Worm (Caenorhabditis elegans): ENCODE data around the gene K02C4.2.

Gene K02C4.2

DNA sequence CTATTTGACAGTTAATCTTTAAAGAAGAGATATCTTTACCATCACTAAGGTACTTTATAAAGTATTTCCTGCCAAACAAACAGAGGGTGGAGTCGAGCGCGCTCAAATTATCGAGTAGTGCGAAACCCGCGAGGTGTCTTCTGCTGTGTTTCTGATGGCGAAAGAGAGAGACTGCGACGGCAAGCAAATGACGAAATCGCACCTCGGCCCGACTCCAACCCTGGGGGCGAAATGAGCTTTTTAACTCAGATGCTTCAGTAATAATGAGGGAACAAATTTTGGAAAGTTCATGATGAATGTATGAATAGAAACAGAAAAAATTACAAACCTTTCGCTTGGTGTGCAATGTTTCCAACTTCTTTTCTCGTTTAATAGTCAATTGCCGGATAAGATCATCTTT lies 16.0 kb downstream of the K02C4.2 start (continued):
- peak; percentile 30 for TF ChIP-seq nhr-80 (tag; optimal IDR thresholded peaks at IDR 0.05)
- no peak for TF ChIP-seq zfh-2 (GFP tag; conservative IDR thresholded peaks at IDR 0.05)
- no peak for TF ChIP-seq K11D2.4 (GFP tag; IDR thresholded peaks at IDR 0.05)
- TF ChIP-seq lir-1 (GFP tag; conservative IDR thresholded peaks at IDR 0.05), result 0 out of 2 replicates have a peak, but pooled peaks have one; percentile 6
- no peak for TF ChIP-seq hrde-1 (tag; optimal IDR thresholded peaks at IDR 0.05; ENCODE audit: borderline replicate concordance)
- no peak for TF ChIP-seq F22D6.2 (tag; optimal IDR thresholded peaks at IDR 0.05)
- peak; percentile 25 for TF ChIP-seq F49E8.2 (tag; optimal IDR thresholded peaks at IDR 0.05; ENCODE audit: insufficient read depth)
- TF ChIP-seq ztf-26 (tag; optimal IDR thresholded peaks at IDR 0.05), result no peak
- no peak for TF ChIP-seq B0019.2 (GFP tag; conservative IDR thresholded peaks at IDR 0.05)
- no peak for TF ChIP-seq bed-2 (GFP tag; IDR thresholded peaks at IDR 0.05)
- no peak for TF ChIP-seq tbx-9 (tag; optimal IDR thresholded peaks at IDR 0.05; ENCODE audit: borderline replicate concordance)
- TF ChIP-seq tlf-1 (GFP tag; optimal IDR thresholded peaks at IDR 0.05), result no peak
- TF ChIP-seq ets-4 (GFP tag; optimal IDR thresholded peaks at IDR 0.05), result no peak
- no peak for TF ChIP-seq F57A8.1 (GFP tag; optimal IDR thresholded peaks at IDR 0.05)
- no peak for TF ChIP-seq mxl-1 (tag; optimal IDR thresholded peaks at IDR 0.05)
- peak; percentile 78 for TF ChIP-seq rcor-1 (GFP tag; IDR thresholded peaks at IDR 0.05)
- TF ChIP-seq hsf-1 (GFP tag; IDR thresholded peaks at IDR 0.05), result 0 out of 2 replicates have a peak, but pooled peaks have one; percentile 30
- TF ChIP-seq B0261.1 (tag; optimal IDR thresholded peaks at IDR 0.05), result no peak
- no peak for TF ChIP-seq mel-28 (tag; optimal IDR thresholded peaks at IDR 0.05; ENCODE audit: borderline replicate concordance)
- TF ChIP-seq T26A5.8 (tag; optimal IDR thresholded peaks at IDR 0.05), result no peak
- TF ChIP-seq egl-18 (GFP tag; IDR thresholded peaks at IDR 0.05), result no peak
- TF ChIP-seq Y53F4B.3 (GFP tag; IDR thresholded peaks at IDR 0.05), result no peak
- TF ChIP-seq ccch-3 (GFP tag; optimal IDR thresholded peaks at IDR 0.05), result no peak
- TF ChIP-seq dox-1 (GFP tag; IDR thresholded peaks at IDR 0.05), result no peak; the same call in 1 of the 2 replicates
- TF ChIP-seq nfya-1 (tag; optimal IDR thresholded peaks at IDR 0.05; ENCODE audit: borderline replicate concordance, insufficient read depth), result no peak
- peak; percentile 81 for TF ChIP-seq snpc-1.3 (tag; optimal IDR thresholded peaks at IDR 0.05; ENCODE audit: insufficient read depth)
- peak; percentile 95 for TF ChIP-seq snpc-4 (GFP tag; optimal IDR thresholded peaks at IDR 0.05)
- TF ChIP-seq snpc-4 (tag; optimal IDR thresholded peaks at IDR 0.05), result peak; percentile 96 to 99 (median 98)
- TF ChIP-seq F23B12.7 (tag; optimal IDR thresholded peaks at IDR 0.05; ENCODE audit: insufficient read depth), result peak; percentile 77
- TF ChIP-seq F10E7.11 (tag; optimal IDR thresholded peaks at IDR 0.05), result no peak
- peak; percentile 8 for TF ChIP-seq xnd-1 (tag; optimal IDR thresholded peaks at IDR 0.05)
- no peak for TF ChIP-seq lag-1 (GFP tag; IDR thresholded peaks at IDR 0.05)
- TF ChIP-seq ceh-27 (GFP tag; optimal IDR thresholded peaks at IDR 0.05), result no peak
- TF ChIP-seq bed-1 (GFP tag; IDR thresholded peaks at IDR 0.05), result no peak
- no peak for TF ChIP-seq Y79H2A.3 (GFP tag; conservative IDR thresholded peaks at IDR 0.05)
- peak; percentile 55; the same call in 1 of the 2 replicates for TF ChIP-seq attf-6 (GFP tag; IDR thresholded peaks at IDR 0.05)
- TF ChIP-seq ceh-79 (tag; optimal IDR thresholded peaks at IDR 0.05), result no peak
- TF ChIP-seq egrh-3 (GFP tag; IDR thresholded peaks at IDR 0.05), result no peak
- TF ChIP-seq ceh-58 (GFP tag; IDR thresholded peaks at IDR 0.05), result no peak
- TF ChIP-seq ztf-22 (GFP tag; optimal IDR thresholded peaks at IDR 0.05), result no peak
- TF ChIP-seq pbrm-1 (GFP tag; IDR thresholded peaks at IDR 0.05), result peak; percentile 83
- TF ChIP-seq Y67H2A.10 (GFP tag; conservative IDR thresholded peaks at IDR 0.05), result no peak
- TF ChIP-seq let-526 (GFP tag; IDR thresholded peaks at IDR 0.05), result no peak
- no peak for TF ChIP-seq hlh-12 (tag; optimal IDR thresholded peaks at IDR 0.05)
- TF ChIP-seq Y95B8A.8 (GFP tag; IDR thresholded peaks at IDR 0.05), result no peak
- TF ChIP-seq F39B2.1 (GFP tag; IDR thresholded peaks at IDR 0.05), result 0 out of 2 replicates have a peak, but pooled peaks have one; percentile 38
- TF ChIP-seq atf-7 (tag; optimal IDR thresholded peaks at IDR 0.05), result no peak
- no peak for TF ChIP-seq attf-5 (GFP tag; optimal IDR thresholded peaks at IDR 0.05)
- no peak for TF ChIP-seq madf-8 (GFP tag; conservative IDR thresholded peaks at IDR 0.05)

Data from whole organism, young adult.